Worm (Caenorhabditis elegans): Measurements from ENCODE around the gene F10C1.9.

The F10C1.9 gene

DNA sequence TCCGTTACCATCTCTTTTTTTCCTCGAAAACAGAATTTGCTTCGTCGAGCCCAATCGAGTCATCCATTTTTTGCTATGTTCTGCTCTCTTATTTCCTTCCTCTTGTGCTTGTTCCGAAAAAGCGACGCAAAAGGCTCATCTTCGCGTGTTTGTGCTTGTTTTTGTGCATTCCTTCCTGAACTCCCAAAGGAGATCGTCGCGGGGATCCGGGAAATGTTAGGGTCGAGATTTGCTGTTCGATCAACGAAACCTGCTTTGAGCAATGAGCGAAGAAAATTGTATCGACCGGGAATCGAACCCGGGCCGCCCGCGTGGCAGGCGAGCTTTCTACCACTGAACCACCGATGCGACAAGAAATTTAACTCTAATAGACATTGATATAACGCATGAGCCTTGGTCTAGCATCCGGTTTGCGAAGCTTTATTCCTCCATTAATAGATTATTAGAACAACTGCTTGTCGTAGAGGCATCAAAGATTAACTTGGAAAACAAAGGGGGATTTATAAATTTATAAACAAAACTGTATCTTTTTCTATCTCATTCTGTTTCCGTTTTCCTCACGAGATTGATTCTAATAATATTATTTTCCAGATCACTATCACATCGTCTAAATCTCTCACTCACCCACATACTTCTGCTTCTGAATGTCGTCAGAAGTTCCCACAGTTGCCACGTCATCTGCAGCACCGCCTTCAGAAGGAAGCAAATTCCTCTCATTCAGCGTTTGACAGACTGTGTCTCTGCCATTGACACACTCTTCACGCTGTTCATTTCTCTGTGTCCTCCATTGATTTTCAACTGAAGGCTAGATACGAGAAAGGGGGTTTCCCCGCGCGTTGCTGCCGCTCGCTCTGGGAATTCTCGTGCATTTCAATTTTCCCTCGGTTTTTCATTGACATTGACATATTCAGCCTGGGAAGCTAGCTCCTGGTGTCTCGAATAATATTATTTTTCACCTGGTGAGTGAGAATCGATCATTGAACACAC lies 37.1 kb upstream of the F10C1.9 start, which contains the start of gene K05F1.6 (continued):
- TF ChIP-seq B0261.1 (tag; optimal IDR thresholded peaks at IDR 0.05) (peak; percentile 94), attf-3 (GFP tag; conservative IDR thresholded peaks at IDR 0.05) (peak; percentile 48; the same call in 1 of the 2 replicates), attf-6 (GFP tag; IDR thresholded peaks at IDR 0.05) (peak; percentile 77; the same call in 1 of the 2 replicates), fkh-3 (tag; optimal IDR thresholded peaks at IDR 0.05) (peak; percentile 66), efl-1 (GFP tag; optimal IDR thresholded peaks at IDR 0.05) (no peak), madf-3 (GFP tag; IDR thresholded peaks at IDR 0.05) (0 out of 2 replicates have a peak, but pooled peaks have one; percentile 43), T07F8.4 (tag; optimal IDR thresholded peaks at IDR 0.05) (peak; percentile 84), nhr-90 (tag; optimal IDR thresholded peaks at IDR 0.05) (peak; percentile 95), B0019.2 (GFP tag; conservative IDR thresholded peaks at IDR 0.05) (0 out of 2 replicates have a peak, but pooled peaks have one; percentile 55), ceh-27 (GFP tag; optimal IDR thresholded peaks at IDR 0.05) (peak; percentile 44), bed-2 (GFP tag; IDR thresholded peaks at IDR 0.05) (peak; percentile 61; the same call in 1 of the 2 replicates), attf-5 (GFP tag; optimal IDR thresholded peaks at IDR 0.05) (peak; percentile 64), unc-62 (GFP tag; optimal IDR thresholded peaks at IDR 0.05) (no peak), rcor-1 (GFP tag; IDR thresholded peaks at IDR 0.05) (peak; percentile 82), Y53G8AR.9 (GFP tag; conservative IDR thresholded peaks at IDR 0.05) (peak; percentile 77; the same call in 1 of the 2 replicates), dpl-1 (GFP tag; optimal IDR thresholded peaks at IDR 0.05) (no peak), C06A6.2 (GFP tag; conservative IDR thresholded peaks at IDR 0.05) (no peak), Y53F4B.3 (GFP tag; IDR thresholded peaks at IDR 0.05) (peak; percentile 60; the same call in 1 of the 2 replicates), mes-4 (tag; optimal IDR thresholded peaks at IDR 0.05) (peak; percentile 76), pbrm-1 (GFP tag; IDR thresholded peaks at IDR 0.05) (peak; percentile 79), egrh-3 (GFP tag; IDR thresholded peaks at IDR 0.05) (peak; percentile 49; the same call in 1 of the 2 replicates), F37B4.10 (GFP tag; IDR thresholded peaks at IDR 0.05) (no peak), ceh-100 (GFP tag; IDR thresholded peaks at IDR 0.05) (peak; percentile 73), tbp1 (GFP tag; optimal IDR thresholded peaks at IDR 0.05) (peak; percentile 95), hmg-20 (GFP tag; IDR thresholded peaks at IDR 0.05) (peak; percentile 18; the same call in 1 of the 2 replicates), hlh-26 (GFP tag; conservative IDR thresholded peaks at IDR 0.05) (no peak), F39B2.1 (GFP tag; IDR thresholded peaks at IDR 0.05) (0 out of 2 replicates have a peak, but pooled peaks have one; percentile 18), Y79H2A.3 (GFP tag; conservative IDR thresholded peaks at IDR 0.05) (peak; percentile 64; the same call in 1 of the 2 replicates), aptf-2 (GFP tag; conservative IDR thresholded peaks at IDR 0.05) (no peak), nhr-27 (tag; optimal IDR thresholded peaks at IDR 0.05) (peak; percentile 60), hmg-1.2 (GFP tag; IDR thresholded peaks at IDR 0.05) (peak; percentile 90), ekl-4 (GFP tag; IDR thresholded peaks at IDR 0.05) (peak; percentile 67; the same call in 1 of the 2 replicates), lin-40 (tag; optimal IDR thresholded peaks at IDR 0.05) (peak; percentile 80), T26A5.8 (tag; optimal IDR thresholded peaks at IDR 0.05) (peak; percentile 83), B0336.3 (GFP tag; IDR thresholded peaks at IDR 0.05) (peak; percentile 83; the same call in 1 of the 2 replicates), madf-6 (GFP tag; IDR thresholded peaks at IDR 0.05) (peak; percentile 69), lsl-1 (GFP tag; optimal IDR thresholded peaks at IDR 0.05) (peak; percentile 63), mel-28 (tag; optimal IDR thresholded peaks at IDR 0.05; ENCODE audit: borderline replicate concordance) (no peak), zim-3 (tag; optimal IDR thresholded peaks at IDR 0.05) (peak; percentile 94), lin-54 (GFP tag; optimal IDR thresholded peaks at IDR 0.05) (peak; percentile 74), F33H1.4 (GFP tag; IDR thresholded peaks at IDR 0.05) (peak; percentile 34; the same call in 1 of the 2 replicates), ztf-26 (tag; optimal IDR thresholded peaks at IDR 0.05) (peak; percentile 63), hsf-1 (GFP tag; IDR thresholded peaks at IDR 0.05) (peak; percentile 44; the same call in 1 of the 2 replicates), snpc-1.3 (tag; optimal IDR thresholded peaks at IDR 0.05; ENCODE audit: insufficient read depth) (peak; percentile 59)
